Fruit fly (Drosophila melanogaster) whole organism, prepupa: ENCODE data around the gene HGTX.

Source experiments
- CG10631 ChIP-seq: fragments of 200-800 bp; sonication (Bioruptor generic); optimal IDR thresholded peaks from 2 replicates; lab custom pipeline; 2016; ENCODE audit warnings: missing biosample characterization, missing genetic modification characterization
- CG11294 ChIP-seq: fragments of 200-800 bp; sonication (Bioruptor generic); IDR thresholded peaks from 2 replicates; pipeline ENCODE4 v1.3.6; 2022; ENCODE audit warnings: missing biosample characterization, missing genetic modification characterization
- CG1621 ChIP-seq: fragments of 200-800 bp; sonication (Bioruptor generic); optimal IDR thresholded peaks from 3 replicates; lab custom pipeline; 2018; ENCODE audit warnings: missing biosample characterization, mild to moderate bottlenecking, missing genetic modification characterization
- CG16779 ChIP-seq: fragments of 200-800 bp; sonication (Bioruptor generic); optimal IDR thresholded peaks from 3 replicates; lab custom pipeline; 2017; ENCODE audit warnings: missing biosample characterization, mild to moderate bottlenecking, missing genetic modification characterization
- CG3032 ChIP-seq: fragments of 200-800 bp; optimal IDR thresholded peaks from 2 replicates; lab custom pipeline; 2019; ENCODE audit warnings: missing biosample characterization, mild to moderate bottlenecking, missing genetic modification characterization, moderate library complexity
- CG31627 ChIP-seq: fragments of 200-800 bp; sonication (Bioruptor generic); optimal IDR thresholded peaks from 3 replicates; lab custom pipeline; 2016; ENCODE audit warnings: missing biosample characterization, missing genetic modification characterization
- CG32006 ChIP-seq: fragments of 200-800 bp; sonication (Bioruptor generic); optimal IDR thresholded peaks from 3 replicates; lab custom pipeline; 2017; ENCODE audit warnings: missing biosample characterization, mild to moderate bottlenecking, missing genetic modification characterization
- CG3919 ChIP-seq: fragments of 200-800 bp; sonication (Bioruptor generic); optimal IDR thresholded peaks from 3 replicates; lab custom pipeline; 2016; ENCODE audit warnings: missing biosample characterization, missing genetic modification characterization
- CG6163 ChIP-seq: fragments of 200-800 bp; sonication (Bioruptor generic); IDR thresholded peaks from 3 replicates; pipeline ENCODE4 v1.3.6; 2022; ENCODE audit warnings: missing biosample characterization, missing genetic modification characterization
- CG6276 ChIP-seq: fragments of 200-800 bp; sonication (Bioruptor generic); optimal IDR thresholded peaks from 2 replicates; lab custom pipeline; 2017; ENCODE audit warnings: missing biosample characterization, mild to moderate bottlenecking, missing genetic modification characterization
- CG6792 ChIP-seq: fragments of 200-800 bp; sonication (Bioruptor generic); optimal IDR thresholded peaks from 3 replicates; lab custom pipeline; 2016; ENCODE audit warnings: missing biosample characterization, missing genetic modification characterization
- CG6808 ChIP-seq: fragments of 200-800 bp; sonication (Bioruptor generic); optimal IDR thresholded peaks from 3 replicates; lab custom pipeline; 2017; ENCODE audit warnings: missing biosample characterization, missing genetic modification characterization, mild to moderate bottlenecking, moderate library complexity, missing genetic modification reagents
- CG6854 ChIP-seq: fragments of 200-800 bp; sonication (Bioruptor generic); optimal IDR thresholded peaks from 2 replicates; lab custom pipeline; 2017; ENCODE audit warnings: missing biosample characterization, mild to moderate bottlenecking, missing genetic modification characterization
- CG7368 ChIP-seq: fragments of 200-800 bp; sonication (Bioruptor generic); optimal IDR thresholded peaks from 3 replicates; lab custom pipeline; 2016; ENCODE audit warnings: missing biosample characterization, missing genetic modification characterization
- CG8319 ChIP-seq: fragments of 200-800 bp; sonication (Bioruptor generic); optimal IDR thresholded peaks from 3 replicates; lab custom pipeline; 2016; ENCODE audit warnings: missing biosample characterization, missing genetic modification characterization
- CG8632 ChIP-seq: fragments of 200-800 bp; sonication (Bioruptor generic); optimal IDR thresholded peaks from 3 replicates; lab custom pipeline; 2016; ENCODE audit warnings: missing biosample characterization, missing genetic modification characterization
- Eip78C ChIP-seq: fragments of 200-800 bp; sonication (Bioruptor generic); peaks from one replicate; lab custom pipeline; 2016; ENCODE audit warnings: missing biosample characterization, missing genetic modification characterization
- Ets21C ChIP-seq: fragments of 200-800 bp; sonication (Bioruptor generic); optimal IDR thresholded peaks from 3 replicates; lab custom pipeline; 2016; ENCODE audit warnings: missing biosample characterization, missing genetic modification characterization
- Ets96B ChIP-seq: fragments of 200-800 bp; optimal IDR thresholded peaks from 2 replicates; lab custom pipeline; 2019; ENCODE audit warnings: missing biosample characterization, mild to moderate bottlenecking, missing genetic modification characterization, moderate library complexity
- Gug ChIP-seq: fragments of 200-800 bp; sonication (Bioruptor generic); IDR thresholded peaks from 2 replicates; pipeline ENCODE4 v1.3.6; 2022; ENCODE audit warnings: missing biosample characterization, missing genetic modification characterization
- Hr38 ChIP-seq: sonication (Bioruptor generic); optimal IDR thresholded peaks from 2 replicates; lab custom pipeline; 2016; ENCODE audit warnings: missing biosample characterization, missing genetic modification characterization
- Hr39 ChIP-seq: fragments of 200-800 bp; sonication (Bioruptor generic); optimal IDR thresholded peaks from 2 replicates; lab custom pipeline; 2016; ENCODE audit warnings: missing biosample characterization, missing genetic modification characterization
- Met ChIP-seq: fragments of 200-800 bp; sonication (Bioruptor generic); optimal IDR thresholded peaks from 3 replicates; lab custom pipeline; 2016; ENCODE audit warnings: missing biosample characterization, missing genetic modification characterization
- Sox14 ChIP-seq: fragments of 200-800 bp; sonication (Bioruptor generic); optimal IDR thresholded peaks from 3 replicates; lab custom pipeline; 2016; ENCODE audit warnings: missing biosample characterization, missing genetic modification characterization
- Sox15 ChIP-seq: fragments of 200-800 bp; sonication (Bioruptor generic); optimal IDR thresholded peaks from 3 replicates; lab custom pipeline; 2016; ENCODE audit warnings: missing biosample characterization, missing genetic modification characterization
- achi ChIP-seq: fragments of 200-800 bp; sonication (Bioruptor generic); optimal IDR thresholded peaks from 3 replicates; lab custom pipeline; 2016; ENCODE audit warnings: missing biosample characterization, missing genetic modification characterization
- cyc ChIP-seq: fragments of 200-800 bp; sonication (Bioruptor generic); optimal IDR thresholded peaks from 3 replicates; lab custom pipeline; 2016; ENCODE audit warnings: missing biosample characterization, missing genetic modification characterization
- dac ChIP-seq: fragments of 200-800 bp; sonication (Bioruptor generic); optimal IDR thresholded peaks from 2 replicates; lab custom pipeline; 2017; ENCODE audit warnings: missing biosample characterization, mild to moderate bottlenecking, missing genetic modification characterization
- dsx ChIP-seq: fragments of 200-800 bp; optimal IDR thresholded peaks from 3 replicates; lab custom pipeline; 2019; ENCODE audit warnings: missing biosample characterization, mild to moderate bottlenecking, missing genetic modification characterization, moderate library complexity; ENCODE audit not compliant: poor library complexity, severe bottlenecking
- eg ChIP-seq: fragments of 200-800 bp; sonication (Bioruptor generic); IDR thresholded peaks from 3 replicates; pipeline ENCODE4 v1.3.6; 2022; ENCODE audit warnings: missing biosample characterization, missing genetic modification characterization
- fd85E ChIP-seq: fragments of 200-800 bp; sonication (Bioruptor generic); optimal IDR thresholded peaks from 3 replicates; lab custom pipeline; 2016; ENCODE audit warnings: missing biosample characterization, missing genetic modification characterization
- fkh ChIP-seq: fragments of 200-800 bp; sonication (Bioruptor generic); optimal IDR thresholded peaks from 3 replicates; lab custom pipeline; 2017; ENCODE audit warnings: missing biosample characterization, mild to moderate bottlenecking, missing genetic modification characterization, moderate library complexity
- net ChIP-seq: fragments of 200-800 bp; sonication (Bioruptor generic); optimal IDR thresholded peaks from 3 replicates; lab custom pipeline; 2016; ENCODE audit warnings: missing biosample characterization, missing genetic modification characterization
- salr ChIP-seq, 2 experiments: fragments of 200-800 bp; sonication (Bioruptor generic); optimal IDR thresholded peaks; 3 replicates each; lab custom pipeline; 2016 to 2018; ENCODE audit warnings: missing biosample characterization in 2 of 2, missing genetic modification characterization in 2 of 2, mild to moderate bottlenecking in 1 of 2
- svp ChIP-seq: fragments of 200-800 bp; sonication (Bioruptor generic); peaks from one replicate; lab custom pipeline; 2016; ENCODE audit warnings: missing biosample characterization, missing genetic modification characterization
- topi ChIP-seq: fragments of 200-800 bp; sonication (Bioruptor generic); optimal IDR thresholded peaks from 3 replicates; lab custom pipeline; 2016; ENCODE audit warnings: missing biosample characterization, missing genetic modification characterization
- vri ChIP-seq: fragments of 200-800 bp; sonication (Bioruptor generic); optimal IDR thresholded peaks from 3 replicates; lab custom pipeline; 2016; ENCODE audit warnings: missing biosample characterization, mild to moderate bottlenecking, missing genetic modification characterization

The HGTX gene

DNA sequence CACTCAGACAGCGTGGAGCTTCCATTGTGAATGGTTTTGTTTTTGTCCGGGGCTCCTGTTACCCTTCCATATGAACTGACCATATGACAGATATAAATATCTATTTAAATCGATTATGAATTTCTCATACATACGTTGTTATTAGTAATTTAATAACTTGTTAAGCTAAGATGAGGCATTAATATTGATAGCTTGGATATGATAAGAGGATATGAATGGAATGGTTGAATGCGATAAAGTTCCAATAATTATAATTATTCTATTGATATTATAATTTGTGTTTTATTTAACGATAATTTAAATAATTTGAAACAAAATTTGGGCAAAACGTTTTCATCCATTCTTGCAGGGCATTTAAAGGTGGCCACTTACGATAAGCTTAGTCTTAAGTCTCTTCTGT, 11.1 kb upstream of the HGTX start (continued):
- TF ChIP-seq cyc (GFP tag; lab: Kevin White, UChicago) (peak; percentile 23), Ets21C (peak; percentile 11), CG8632 (peak; percentile 65), eg (no peak), CG1621 (tag; lab: Kevin White, UChicago) (peak; percentile 31), CG6792 (GFP tag; lab: Kevin White, UChicago) (peak; percentile 37), CG3919 (GFP tag; lab: Kevin White, UChicago) (peak; percentile 54), Ets96B (peak; percentile 78), CG6276 (GFP tag; lab: Kevin White, UChicago) (no peak), CG10631 (GFP tag; lab: Kevin White, UChicago) (peak; percentile 65), fkh (GFP tag; lab: Kevin White, UChicago) (no peak), net (peak; percentile 8), topi (GFP tag; lab: Kevin White, UChicago) (peak; percentile 55), salr (GFP tag; optimal IDR thresholded peaks at IDR 0.05; lab: Kevin White, UChicago) (peak; percentile 21 to 34), CG6854 (no peak), fd85E (GFP tag; lab: Kevin White, UChicago) (no peak), Sox15 (GFP tag; lab: Kevin White, UChicago) (peak; percentile 14), Gug (GFP tag; lab: Robert Waterston, UW) (no peak), CG16779 (tag; lab: Kevin White, UChicago) (no peak), svp (peak; percentile 68), dsx (peak; percentile 36), CG7368 (no peak), CG6163 (GFP tag; lab: Robert Waterston, UW) (no peak), CG32006 (peak; percentile 61), Hr39 (GFP tag; lab: Kevin White, UChicago) (peak; percentile 42), Sox14 (GFP tag; lab: Kevin White, UChicago) (peak; percentile 22), Hr38 (GFP tag; lab: Kevin White, UChicago) (no peak), Met (GFP tag; lab: Kevin White, UChicago) (peak; percentile 64), CG31627 (GFP tag; lab: Kevin White, UChicago) (peak; percentile 15)

DNA sequence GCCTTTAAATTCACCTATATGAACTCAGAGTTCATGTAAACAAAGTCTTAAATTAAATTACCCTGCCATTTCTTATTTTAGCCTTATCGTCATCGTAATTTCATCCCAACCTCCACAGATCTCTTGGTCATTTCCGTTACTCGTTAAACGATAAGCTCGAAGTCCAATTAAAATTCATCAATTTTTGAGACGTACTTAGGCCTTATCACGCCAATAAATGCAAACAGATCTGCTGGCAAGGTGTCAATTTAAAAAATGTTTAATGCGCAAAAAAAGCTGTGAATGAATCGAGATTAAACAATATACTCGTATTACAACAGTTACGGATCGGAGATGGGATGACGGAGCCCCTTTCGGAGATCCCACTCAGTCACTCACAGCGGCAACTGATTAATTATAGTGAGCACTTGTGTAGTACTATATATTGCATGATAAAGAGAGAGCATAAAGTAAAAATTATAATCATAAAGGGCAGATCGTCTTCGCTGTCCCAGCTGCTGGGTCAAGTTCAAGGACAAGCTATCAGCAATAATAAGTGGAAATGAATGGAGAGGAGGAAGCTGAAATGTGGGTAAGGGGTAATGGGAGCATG, 9.9 kb upstream of the HGTX start:
- TF ChIP-seq Eip78C (GFP tag; lab: Kevin White, UChicago) (peak; percentile 6), Ets96B (no peak), vri (GFP tag; lab: Kevin White, UChicago) (peak; percentile 23), svp (peak; percentile 93)

- TF ChIP-seq achi (no peak), Met (GFP tag; lab: Kevin White, UChicago) (no peak), CG31627 (GFP tag; lab: Kevin White, UChicago) (no peak), CG3919 (GFP tag; lab: Kevin White, UChicago) (peak; percentile 5), Eip78C (GFP tag; lab: Kevin White, UChicago) (peak; percentile 56), CG6808 (GFP tag; lab: Kevin White, UChicago) (no peak), CG11294 (GFP tag; lab: Robert Waterston, UW) (no peak), eg (0 out of 3 replicates have a peak, but pooled peaks have one; percentile 48), CG3032 (tag; lab: Kevin White, UChicago) (no peak), Hr39 (GFP tag; lab: Kevin White, UChicago) (no peak), svp (no peak), CG8319 (GFP tag; lab: Kevin White, UChicago) (no peak), dac (GFP tag; lab: Kevin White, UChicago) (no peak), CG1621 (tag; lab: Kevin White, UChicago) (no peak)
- TF ChIP-seq, all 60 proteins: peak for 3
Observed at dm6 chr3L:14607620-14608019, 8.3 kb upstream of the HGTX start.
